Worm (Caenorhabditis elegans): ENCODE data around the gene asp-1.

Gene asp-1

DNA sequence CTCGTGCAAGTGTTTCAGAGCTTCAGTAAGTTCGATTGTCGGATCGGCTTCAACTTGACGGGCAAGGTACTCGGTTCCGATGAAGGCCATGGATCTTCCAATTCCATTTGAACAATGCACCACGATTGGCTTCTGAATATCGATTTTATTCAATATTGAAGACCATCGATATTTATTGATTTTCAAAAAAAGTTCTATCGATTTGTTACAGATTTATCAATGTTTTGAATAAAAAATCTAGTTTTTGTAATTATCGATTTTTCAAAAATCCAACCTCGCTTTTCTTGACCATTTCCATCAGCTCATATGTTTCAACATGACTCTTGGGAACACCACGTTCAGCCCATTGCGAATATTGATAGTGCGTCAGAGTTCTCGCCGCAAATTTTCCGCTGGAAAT is 18.3 kb upstream of the asp-1 start:
- TF ChIP-seq ceh-83 (GFP tag; optimal IDR thresholded peaks at IDR 0.05) (no peak), hlh-1 (tag; optimal IDR thresholded peaks at IDR 0.05) (no peak), ceh-43 (GFP tag; optimal IDR thresholded peaks at IDR 0.05) (no peak), unc-120 (tag; optimal IDR thresholded peaks at IDR 0.05; ENCODE audit: poor library complexity, severe bottlenecking) (no peak), lin-32 (GFP tag; optimal IDR thresholded peaks at IDR 0.05) (no peak), cnd-1 (tag; optimal IDR thresholded peaks at IDR 0.05) (no peak), ztf-11 (tag; optimal IDR thresholded peaks at IDR 0.05) (no peak), lsy-2 (tag; optimal IDR thresholded peaks at IDR 0.05) (no peak), sptf-1 (tag; optimal IDR thresholded peaks at IDR 0.05) (no peak), bed-3 (GFP tag; optimal IDR thresholded peaks at IDR 0.05) (no peak), nhr-2 (tag; optimal IDR thresholded peaks at IDR 0.05) (no peak), elt-3 (tag; optimal IDR thresholded peaks at IDR 0.05) (no peak), ces-1 (GFP tag; optimal IDR thresholded peaks at IDR 0.05) (no peak), mls-2 (tag; optimal IDR thresholded peaks at IDR 0.05) (no peak), blmp-1 (tag; optimal IDR thresholded peaks at IDR 0.05) (no peak), nhr-28 (tag; optimal IDR thresholded peaks at IDR 0.05) (no peak), nhr-76 (tag; optimal IDR thresholded peaks at IDR 0.05) (no peak), unc-39 (tag; optimal IDR thresholded peaks at IDR 0.05) (no peak), mep-1 (tag; optimal IDR thresholded peaks at IDR 0.05) (no peak)

DNA sequence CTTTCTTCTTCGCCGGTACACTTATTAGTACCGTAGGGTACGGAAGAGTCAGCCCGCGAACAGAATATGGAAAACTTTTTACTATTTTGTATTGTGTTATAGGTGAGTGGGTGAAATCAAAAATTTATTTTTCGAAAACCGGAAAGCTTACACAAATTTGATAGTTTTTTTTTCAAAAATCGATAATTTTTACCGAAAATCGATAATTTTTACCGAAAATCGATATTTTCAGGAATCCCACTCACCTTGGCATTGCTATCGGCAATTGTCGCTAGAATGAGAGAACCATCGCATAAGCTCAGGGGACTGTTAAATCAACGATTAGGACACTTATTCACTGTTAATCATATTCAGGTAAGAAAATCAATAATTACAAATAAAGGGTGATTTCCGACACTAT is 12.8 kb upstream of the asp-1 start:
- no peak for TF ChIP-seq elt-1 (tag; optimal IDR thresholded peaks at IDR 0.05; ENCODE audit: borderline replicate concordance, insufficient read depth)
- TF ChIP-seq elt-3 (tag; optimal IDR thresholded peaks at IDR 0.05): no peak
- TF ChIP-seq ceh-39 (tag; optimal IDR thresholded peaks at IDR 0.05): no peak
- TF ChIP-seq ceh-43 (GFP tag; optimal IDR thresholded peaks at IDR 0.05): no peak
- no peak for TF ChIP-seq ham-2 (GFP tag; optimal IDR thresholded peaks at IDR 0.05)
- TF ChIP-seq hlh-1 (tag; optimal IDR thresholded peaks at IDR 0.05): no peak
- TF ChIP-seq nhr-76 (tag; optimal IDR thresholded peaks at IDR 0.05): no peak
- TF ChIP-seq mab-5 (tag; optimal IDR thresholded peaks at IDR 0.05): no peak

- TF ChIP-seq sptf-1 (tag; optimal IDR thresholded peaks at IDR 0.05) (no peak), unc-39 (tag; optimal IDR thresholded peaks at IDR 0.05) (no peak), unc-120 (tag; optimal IDR thresholded peaks at IDR 0.05; ENCODE audit: poor library complexity, severe bottlenecking) (no peak), tbx-8 (GFP tag; optimal IDR thresholded peaks at IDR 0.05) (no peak), flh-1 (GFP tag; optimal IDR thresholded peaks at IDR 0.05) (no peak), zip-8 (tag; optimal IDR thresholded peaks at IDR 0.05) (no peak), ces-1 (GFP tag; optimal IDR thresholded peaks at IDR 0.05) (no peak), unc-62 (GFP tag; optimal IDR thresholded peaks at IDR 0.05) (no peak), snpc-4 (tag; optimal IDR thresholded peaks at IDR 0.05) (no peak), drap-1 (GFP tag; optimal IDR thresholded peaks at IDR 0.05) (no peak), nhr-2 (tag; optimal IDR thresholded peaks at IDR 0.05) (no peak), mep-1 (tag; optimal IDR thresholded peaks at IDR 0.05) (no peak), pha-4 (tag; optimal IDR thresholded peaks at IDR 0.05) (no peak), elt-1 (tag; optimal IDR thresholded peaks at IDR 0.05; ENCODE audit: borderline replicate concordance, insufficient read depth) (no peak), nhr-12 (tag; optimal IDR thresholded peaks at IDR 0.05) (no peak)
Observed at ce11 chrV:19059873-19060272, 9.3 kb upstream of the asp-1 start, which contains the start of gene twk-46. Gene twk-46 (plus strand): TSS chrV:19060173.

ce11 chrV:19058086-19058485 is 7.5 kb upstream of the asp-1 start:
- TF ChIP-seq elt-1 (tag; optimal IDR thresholded peaks at IDR 0.05; ENCODE audit: borderline replicate concordance, insufficient read depth) (no peak), drap-1 (GFP tag; optimal IDR thresholded peaks at IDR 0.05) (no peak), ces-1 (GFP tag; optimal IDR thresholded peaks at IDR 0.05) (peak; percentile 40), pha-4 (tag; optimal IDR thresholded peaks at IDR 0.05) (no peak), elt-3 (tag; optimal IDR thresholded peaks at IDR 0.05) (no peak), sem-2 (GFP tag; optimal IDR thresholded peaks at IDR 0.05) (no peak), nhr-237 (tag; optimal IDR thresholded peaks at IDR 0.05) (no peak)

DNA sequence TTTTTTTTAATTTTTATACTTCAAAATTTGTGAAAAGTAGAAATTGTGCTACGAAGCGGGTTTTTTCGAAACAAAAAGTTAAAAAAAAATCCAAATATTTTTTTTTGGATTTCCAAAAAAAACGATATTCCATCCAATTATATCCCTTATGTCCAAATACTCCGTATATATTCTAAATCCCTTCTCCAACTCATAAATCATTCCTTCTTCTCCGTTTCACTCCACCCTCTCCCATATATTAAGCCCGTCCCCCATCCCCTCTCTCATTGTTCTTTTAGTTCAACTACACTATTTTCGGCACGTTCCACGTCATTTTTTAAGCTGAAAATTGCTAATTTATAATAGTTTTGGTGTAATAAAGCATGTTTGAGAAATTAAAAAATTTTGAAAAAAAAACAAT is 7.0 kb upstream of the asp-1 start:
- TF ChIP-seq nhr-76 (tag; optimal IDR thresholded peaks at IDR 0.05) (no peak), tbx-8 (GFP tag; optimal IDR thresholded peaks at IDR 0.05) (no peak), nhr-237 (tag; optimal IDR thresholded peaks at IDR 0.05) (no peak)
